Fruit fly (Drosophila melanogaster) whole organism, embryonic: ENCODE measurements around the gene CG7465.

Experiments
- ATbp ChIP-seq: fragments of 200-800 bp; sonication (Bioruptor generic); optimal IDR thresholded peaks from 2 replicates; lab custom pipeline; 2017; ENCODE audit warnings: missing biosample characterization, mild to moderate bottlenecking, missing genetic modification characterization, missing genetic modification reagents
- Antp ChIP-seq: fragments of 200-800 bp; sonication (Bioruptor generic); optimal IDR thresholded peaks from 3 replicates; lab custom pipeline; 2016; ENCODE audit warnings: missing biosample characterization, missing genetic modification characterization
- Asciz ChIP-seq: fragments of 200-800 bp; sonication (Bioruptor generic); optimal IDR thresholded peaks from 2 replicates; lab custom pipeline; 2017; ENCODE audit warnings: missing biosample characterization, mild to moderate bottlenecking, missing genetic modification characterization, missing genetic modification reagents
- Atf6 ChIP-seq: fragments of 200-800 bp; sonication (Bioruptor generic); IDR thresholded peaks from 2 replicates; pipeline ENCODE4 v1.3.6; 2022; ENCODE audit warnings: missing biosample characterization, missing genetic modification characterization
- Awh ChIP-seq: fragments of 200-800 bp; sonication (Bioruptor generic); IDR thresholded peaks from 2 replicates; pipeline ENCODE4, ENCODE4 v1.3.6; 2022; ENCODE audit warnings: missing biosample characterization, missing genetic modification characterization
- B-H1 ChIP-seq: fragments of 200-800 bp; sonication (Bioruptor generic); IDR thresholded peaks from 3 replicates; pipeline ENCODE4 v1.3.6; 2022; ENCODE audit warnings: missing biosample characterization, missing genetic modification characterization
- B-H2 ChIP-seq: fragments of 200-800 bp; sonication (Bioruptor generic); optimal IDR thresholded peaks from 2 replicates; lab custom pipeline; 2018; ENCODE audit warnings: missing biosample characterization, mild to moderate bottlenecking, missing genetic modification characterization
- Blimp-1 ChIP-seq: fragments of 200-800 bp; sonication (Bioruptor generic); optimal IDR thresholded peaks from 3 replicates; lab custom pipeline; 2018; ENCODE audit warnings: missing biosample characterization, missing genetic modification characterization, mild to moderate bottlenecking, moderate library complexity, missing genetic modification reagents
- Bteb2 ChIP-seq: fragments of 200-800 bp; sonication (Bioruptor generic); optimal IDR thresholded peaks from 2 replicates; lab custom pipeline; 2016; ENCODE audit warnings: missing biosample characterization, missing genetic modification characterization
- CG10209 ChIP-seq: fragments of 200-800 bp; sonication (Bioruptor generic); optimal IDR thresholded peaks from 3 replicates; lab custom pipeline; 2017; ENCODE audit warnings: missing biosample characterization, mild to moderate bottlenecking, missing genetic modification characterization, missing genetic modification reagents
- CG10959 ChIP-seq: fragments of 200-800 bp; sonication (Bioruptor generic); IDR thresholded peaks from 2 replicates; pipeline ENCODE4 v1.3.6; 2022; ENCODE audit warnings: missing biosample characterization, missing genetic modification characterization
- CG11695 ChIP-seq: fragments of 200-800 bp; sonication (Bioruptor generic); IDR thresholded peaks from 3 replicates; pipeline ENCODE4 v1.3.6; 2022; ENCODE audit warnings: missing biosample characterization, missing genetic modification characterization
- CG12104 ChIP-seq: fragments of 200-800 bp; sonication (Bioruptor generic); optimal IDR thresholded peaks from 3 replicates; lab custom pipeline; 2016; ENCODE audit warnings: missing biosample characterization, missing genetic modification characterization
- CG15011 ChIP-seq: fragments of 200-800 bp; sonication (Bioruptor generic); optimal IDR thresholded peaks from 3 replicates; lab custom pipeline; 2018; ENCODE audit warnings: missing biosample characterization, mild to moderate bottlenecking, missing genetic modification characterization
- CG15514 ChIP-seq: fragments of 200-800 bp; sonication (Bioruptor generic); optimal IDR thresholded peaks from 3 replicates; lab custom pipeline; 2017; ENCODE audit warnings: missing biosample characterization, missing genetic modification characterization, mild to moderate bottlenecking, moderate library complexity, missing genetic modification reagents
- CG1792 ChIP-seq: fragments of 200-800 bp; sonication (Bioruptor generic); optimal IDR thresholded peaks from 2 replicates; lab custom pipeline; 2016; ENCODE audit warnings: missing biosample characterization, missing genetic modification characterization
- CG18764 ChIP-seq: fragments of 200-800 bp; sonication (Bioruptor generic); optimal IDR thresholded peaks from 3 replicates; lab custom pipeline; 2016; ENCODE audit warnings: missing biosample characterization, missing genetic modification characterization
- CG2678 ChIP-seq: fragments of 200-800 bp; sonication (Bioruptor generic); optimal IDR thresholded peaks from 3 replicates; lab custom pipeline; 2019; ENCODE audit warnings: missing biosample characterization, mild to moderate bottlenecking, missing genetic modification characterization, moderate library complexity
- CG3281 ChIP-seq: fragments of 200-800 bp; sonication (Bioruptor generic); optimal IDR thresholded peaks from 3 replicates; lab custom pipeline; 2017; ENCODE audit warnings: missing biosample characterization, mild to moderate bottlenecking, missing genetic modification characterization
- CG4328 ChIP-seq: fragments of 200-800 bp; sonication (Bioruptor generic); optimal IDR thresholded peaks from 3 replicates; lab custom pipeline; 2017; ENCODE audit warnings: missing biosample characterization, missing genetic modification reagents, missing genetic modification characterization
- CG4730 ChIP-seq: fragments of 200-800 bp; sonication (Bioruptor generic); IDR thresholded peaks from 2 replicates; pipeline ENCODE4 v1.3.6; 2022; ENCODE audit warnings: missing biosample characterization, missing genetic modification characterization
- CG4854 ChIP-seq: fragments of 200-800 bp; sonication (Bioruptor generic); optimal IDR thresholded peaks from 2 replicates; lab custom pipeline; 2016; ENCODE audit warnings: missing biosample characterization, missing genetic modification characterization, inconsistent platforms
- CG6813 ChIP-seq: fragments of 200-800 bp; sonication (Bioruptor generic); optimal IDR thresholded peaks from 2 replicates; lab custom pipeline; 2017; ENCODE audit warnings: missing biosample characterization, missing genetic modification characterization, mild to moderate bottlenecking, moderate library complexity, missing genetic modification reagents
- CG8290 ChIP-seq, 3 experiments: fragments of 200-800 bp; sonication (Bioruptor generic); optimal IDR thresholded peaks; 2 replicates each; lab custom pipeline; 2016 to 2019; ENCODE audit warnings: missing biosample characterization in 3 of 3, missing genetic modification characterization in 3 of 3, mild to moderate bottlenecking in 2 of 3, moderate library complexity in 1 of 3
- CG9609 ChIP-seq: fragments of 200-800 bp; sonication (Bioruptor generic); optimal IDR thresholded peaks from 3 replicates; lab custom pipeline; 2016; ENCODE audit warnings: missing biosample characterization, missing genetic modification characterization
- CG9817 ChIP-seq: fragments of 200-800 bp; sonication (Bioruptor generic); optimal IDR thresholded peaks from 2 replicates; lab custom pipeline; 2018; ENCODE audit warnings: missing biosample characterization, mild to moderate bottlenecking, missing genetic modification characterization, moderate library complexity
- CTCF ChIP-seq: fragments of 200-800 bp; sonication (Bioruptor generic); optimal IDR thresholded peaks from 2 replicates; lab custom pipeline; 2017; ENCODE audit warnings: missing biosample characterization, mild to moderate bottlenecking, missing genetic modification characterization, moderate library complexity
- D ChIP-seq, 2 experiments: fragments of 200-800 bp in 1 of 2; fragments of >200 bp in 1 of 2; sonication (Bioruptor generic) in 1 of 2; optimal IDR thresholded peaks; 2 replicates in 1 of 2; 3 replicates in 1 of 2; lab custom pipeline; 2017; ENCODE audit warnings: mild to moderate bottlenecking in 1 of 2, missing biosample characterization in 1 of 2, missing genetic modification characterization in 1 of 2, missing genetic modification reagents in 1 of 2
- Doc3 ChIP-seq: fragments of 200-800 bp; sonication (Bioruptor generic); IDR thresholded peaks from 3 replicates; pipeline ENCODE4 v1.3.6; 2022; ENCODE audit warnings: missing biosample characterization, missing genetic modification characterization; ENCODE audit not compliant: partially characterized antibody
- E2f1 ChIP-seq: fragments of 200-800 bp; sonication (Bioruptor generic); IDR thresholded peaks from 2 replicates; pipeline ENCODE4 v1.3.6; 2022; ENCODE audit warnings: missing biosample characterization, missing genetic modification characterization
- Fer2 ChIP-seq: fragments of 200-800 bp; sonication (Bioruptor generic); optimal IDR thresholded peaks from 2 replicates; lab custom pipeline; 2018; ENCODE audit warnings: missing biosample characterization, mild to moderate bottlenecking, missing genetic modification characterization, moderate library complexity
- Fer3 ChIP-seq: fragments of 200-800 bp; sonication (Bioruptor generic); optimal IDR thresholded peaks from 2 replicates; lab custom pipeline; 2018; ENCODE audit warnings: missing biosample characterization, mild to moderate bottlenecking, missing genetic modification characterization, moderate library complexity
- HmgZ ChIP-seq: fragments of 200-800 bp; sonication (Bioruptor generic); optimal IDR thresholded peaks from 2 replicates; lab custom pipeline; 2018; ENCODE audit warnings: missing biosample characterization, mild to moderate bottlenecking, missing genetic modification characterization
- Kr ChIP-seq: fragments of 200-800 bp; sonication (Bioruptor generic); optimal IDR thresholded peaks from 2 replicates; lab custom pipeline; 2017; ENCODE audit warnings: missing biosample characterization, mild to moderate bottlenecking, missing genetic modification characterization
- Spps ChIP-seq: fragments of 200-800 bp; sonication (Bioruptor generic); optimal IDR thresholded peaks from 2 replicates; lab custom pipeline; 2018; ENCODE audit warnings: missing biosample characterization, mild to moderate bottlenecking, missing genetic modification characterization
- Xrp1 ChIP-seq: fragments of 200-800 bp; sonication (Bioruptor generic); IDR thresholded peaks from 2 replicates; pipeline ENCODE4 v1.3.6; 2022; ENCODE audit warnings: missing biosample characterization, missing genetic modification characterization
- cad ChIP-seq: fragments of >200 bp; optimal IDR thresholded peaks from 2 replicates; lab custom pipeline; 2017; ENCODE audit warnings: missing biosample characterization, missing genetic modification characterization
- chinmo ChIP-seq: fragments of 200-800 bp; sonication (Bioruptor generic); IDR thresholded peaks from 4 replicates; pipeline ENCODE4 v1.3.6; 2022; ENCODE audit warnings: missing biosample characterization, missing genetic modification characterization; ENCODE audit not compliant: partially characterized antibody
- crc ChIP-seq: fragments of 200-800 bp; sonication (Bioruptor generic); optimal IDR thresholded peaks from 2 replicates; lab custom pipeline; 2016; ENCODE audit warnings: missing biosample characterization, missing genetic modification characterization
- eve ChIP-seq, 2 experiments: fragments of >200 bp; optimal IDR thresholded peaks; 2 replicates each; lab custom pipeline; 2017; ENCODE audit warnings: missing biosample characterization in 2 of 2, missing genetic modification characterization in 2 of 2
- grau ChIP-seq: fragments of 200-800 bp; optimal IDR thresholded peaks from 3 replicates; lab custom pipeline; 2019; ENCODE audit warnings: missing biosample characterization, mild to moderate bottlenecking, missing genetic modification characterization, moderate library complexity
- gsb ChIP-seq: fragments of 200-800 bp; sonication (Bioruptor generic); IDR thresholded peaks from 2 replicates; pipeline ENCODE4 v1.3.6; 2022; ENCODE audit warnings: missing biosample characterization, missing genetic modification characterization
- hkb ChIP-seq, 2 experiments: fragments of 200-800 bp in 1 of 2; fragments of >200 bp in 1 of 2; sonication (Bioruptor generic) in 1 of 2; IDR thresholded peaks in 1 of 2; optimal IDR thresholded peaks in 1 of 2; 2 replicates each; pipeline versions ENCODE4 v1.3.6 to Lab custom; 2017 to 2022; ENCODE audit warnings: missing biosample characterization in 1 of 2, missing genetic modification characterization in 1 of 2
- mam ChIP-seq: fragments of 200-800 bp; sonication (Bioruptor generic); optimal IDR thresholded peaks from 3 replicates; lab custom pipeline; 2016; ENCODE audit warnings: missing biosample characterization, missing genetic modification characterization
- scrt ChIP-seq: fragments of 200-800 bp; sonication (Bioruptor generic); optimal IDR thresholded peaks from 2 replicates; lab custom pipeline; 2018; ENCODE audit warnings: missing biosample characterization, mild to moderate bottlenecking, missing genetic modification characterization, moderate library complexity
- sens ChIP-seq: fragments of 200-800 bp; sonication (Bioruptor generic); peaks from one replicate; lab custom pipeline; 2016; ENCODE audit warnings: missing biosample characterization, missing genetic modification characterization
- shn ChIP-seq: fragments of 200-800 bp; sonication (Bioruptor generic); optimal IDR thresholded peaks from 3 replicates; lab custom pipeline; 2016; ENCODE audit warnings: missing biosample characterization, missing genetic modification characterization
- toy ChIP-seq: fragments of 200-800 bp; sonication (Bioruptor generic); IDR thresholded peaks from 2 replicates; pipeline ENCODE4 v1.3.6; 2022; ENCODE audit warnings: missing biosample characterization, missing genetic modification characterization
- unpg ChIP-seq: fragments of 200-800 bp; sonication (Bioruptor generic); optimal IDR thresholded peaks from 3 replicates; lab custom pipeline; 2018; ENCODE audit warnings: missing biosample characterization, mild to moderate bottlenecking, missing genetic modification characterization, moderate library complexity

Gene CG7465

DNA sequence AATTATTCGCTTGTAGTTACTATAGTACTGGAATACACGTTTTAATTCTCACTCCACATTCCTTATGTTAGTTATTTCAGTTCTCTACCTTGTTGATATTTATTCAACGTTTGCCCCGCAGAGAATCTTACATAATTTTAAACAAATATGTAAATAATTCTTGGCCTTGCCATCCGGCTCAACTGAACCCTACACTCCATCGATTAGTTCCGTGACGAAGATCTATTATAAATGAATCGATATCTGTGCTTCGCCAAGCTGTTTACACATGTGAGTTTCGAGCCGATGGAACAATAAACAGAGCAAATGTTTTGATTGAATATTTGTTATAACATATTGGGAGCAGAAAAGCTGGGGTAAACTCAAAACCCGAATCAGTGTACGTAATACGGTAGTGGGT lies 41.7 kb downstream of the CG7465 start (continued):
- TF ChIP-seq unpg = peak; percentile 21
- no peak for TF ChIP-seq Doc3 (GFP tag; lab: Robert Waterston, UW)
- TF ChIP-seq hkb (optimal IDR thresholded peaks at IDR 0.05; lab: Kevin White, UChicago) = no peak
- TF ChIP-seq hkb (GFP tag; IDR thresholded peaks at IDR 0.05; lab: Robert Waterston, UW) = peak; percentile 76
- peak; percentile 10 for TF ChIP-seq Blimp-1
- TF ChIP-seq CG2678 (tag; lab: Kevin White, UChicago) = peak; percentile 62
- peak in 1 of 2 experiments; percentile 43 for TF ChIP-seq eve (GFP tag; optimal IDR thresholded peaks at IDR 0.05; lab: Kevin White, UChicago)
- TF ChIP-seq CG18764 = peak; percentile 20
- no peak for TF ChIP-seq CG4730 (GFP tag; lab: Robert Waterston, UW)
- 0 out of 2 replicates have a peak, but pooled peaks have one; percentile 24 for TF ChIP-seq toy
- TF ChIP-seq CG15011 (GFP tag; lab: Kevin White, UChicago) = peak; percentile 31
- TF ChIP-seq CG1792 (GFP tag; lab: Kevin White, UChicago) = no peak
- peak; percentile 47 for TF ChIP-seq CG4854 (GFP tag; lab: Kevin White, UChicago)
- peak; percentile 92 for TF ChIP-seq sens (GFP tag; lab: Kevin White, UChicago)
- peak; percentile 61; the same call in 2 of the 3 replicates for TF ChIP-seq CG11695 (GFP tag; lab: Robert Waterston, UW)
- TF ChIP-seq CG8290 (GFP tag; optimal IDR thresholded peaks at IDR 0.05; lab: Kevin White, UChicago) = no peak
- peak in 1 of 2 experiments; percentile 76 for TF ChIP-seq CG8290 (tag; optimal IDR thresholded peaks at IDR 0.05; lab: Kevin White, UChicago)
- no peak; the same call in 2 of the 3 replicates for TF ChIP-seq B-H1 (GFP tag; lab: Robert Waterston, UW)
- peak; percentile 39; the same call in 1 of the 4 replicates for TF ChIP-seq chinmo
- peak; percentile 77 for TF ChIP-seq Atf6
- TF ChIP-seq CG12104 (GFP tag; lab: Kevin White, UChicago) = peak; percentile 5
- peak; percentile 14 for TF ChIP-seq CG4328 (GFP tag; lab: Kevin White, UChicago)
- no peak for TF ChIP-seq CG9609 (GFP tag; lab: Kevin White, UChicago)
- peak; percentile 36 for TF ChIP-seq scrt
- TF ChIP-seq Antp = peak; percentile 0
- no peak for TF ChIP-seq CG10959 (GFP tag; lab: Robert Waterston, UW)
- peak; percentile 62 for TF ChIP-seq Fer3 (tag; lab: Kevin White, UChicago)
- no peak for TF ChIP-seq D (optimal IDR thresholded peaks at IDR 0.05; lab: Kevin White, UChicago)
- no peak for TF ChIP-seq D (GFP tag; optimal IDR thresholded peaks at IDR 0.05; lab: Kevin White, UChicago)
- no peak for TF ChIP-seq shn (GFP tag; lab: Kevin White, UChicago)
- TF ChIP-seq crc (GFP tag; lab: Kevin White, UChicago) = peak; percentile 49
- peak; percentile 47 for TF ChIP-seq CG10209 (GFP tag; lab: Kevin White, UChicago)
- no peak for TF ChIP-seq Kr (GFP tag; lab: Kevin White, UChicago)
- peak; percentile 41; the same call in 1 of the 2 replicates for TF ChIP-seq E2f1
- TF ChIP-seq HmgZ = peak; percentile 3
- TF ChIP-seq Bteb2 (GFP tag; lab: Kevin White, UChicago) = peak; percentile 27
- TF ChIP-seq Xrp1 (GFP tag; lab: Robert Waterston, UW) = peak; percentile 55
- TF ChIP-seq cad = no peak
- TF ChIP-seq Spps = no peak
- no peak for TF ChIP-seq CTCF
- peak; percentile 56 for TF ChIP-seq mam (GFP tag; lab: Kevin White, UChicago)
- TF ChIP-seq ATbp = peak; percentile 40
- peak; percentile 62 for TF ChIP-seq CG6813 (GFP tag; lab: Kevin White, UChicago)
- TF ChIP-seq Awh (GFP tag; lab: Robert Waterston, UW) = peak; percentile 29; the same call in 1 of the 2 replicates
- peak; percentile 10 for TF ChIP-seq Fer2 (tag; lab: Kevin White, UChicago)
- peak; percentile 60 for TF ChIP-seq CG15514 (GFP tag; lab: Kevin White, UChicago)
- peak; percentile 64 for TF ChIP-seq CG3281
- TF ChIP-seq B-H2 (GFP tag; lab: Kevin White, UChicago) = peak; percentile 12
- peak; percentile 43 for TF ChIP-seq Asciz (GFP tag; lab: Kevin White, UChicago)
- peak; percentile 26 for TF ChIP-seq CG9817 (tag; lab: Kevin White, UChicago)
- TF ChIP-seq gsb (GFP tag; lab: Robert Waterston, UW) = peak; percentile 66
- peak; percentile 19 for TF ChIP-seq grau (tag; lab: Kevin White, UChicago)
